Worm (Caenorhabditis elegans): Measurements from ENCODE around the gene Y49E10.27.

Y49E10.27 gene

DNA sequence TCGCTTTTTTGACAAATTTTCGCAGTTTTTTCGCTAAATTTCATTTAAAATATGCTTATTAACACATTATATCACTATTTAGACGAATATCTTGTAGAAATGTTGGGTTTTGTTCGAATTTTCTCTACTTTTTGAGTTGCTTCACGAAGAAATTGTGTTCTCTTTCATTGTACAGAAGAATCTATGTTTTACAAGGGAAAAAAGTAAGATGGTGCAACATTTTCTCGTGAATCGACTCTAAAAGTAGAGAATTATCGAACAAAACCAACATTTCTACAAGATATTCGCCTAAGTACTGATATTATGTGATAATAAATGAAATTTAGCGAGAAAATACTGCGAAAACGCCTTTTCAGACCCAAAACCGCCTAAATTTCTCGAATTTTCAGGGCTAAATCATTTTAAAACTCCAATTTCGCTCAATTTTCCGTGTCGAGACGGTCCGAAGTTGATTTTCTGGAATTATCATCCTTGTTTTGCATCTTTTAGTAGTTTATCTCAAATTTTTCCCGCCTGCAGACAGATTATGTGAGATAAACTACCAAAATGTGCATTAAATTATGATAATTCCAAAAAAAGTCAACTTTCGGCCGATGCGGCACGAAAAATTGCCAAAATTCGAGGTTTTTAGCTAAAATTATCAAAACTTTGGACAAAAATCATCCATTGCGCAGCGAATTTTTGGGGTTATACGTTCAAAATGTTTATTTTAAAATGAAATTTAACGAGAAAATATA lies 6.5 kb upstream of the Y49E10.27 start:
- TF ChIP-seq lin-11 (tag; optimal IDR thresholded peaks at IDR 0.05): no peak
- no peak for TF ChIP-seq syd-9 (tag; optimal IDR thresholded peaks at IDR 0.05)
- TF ChIP-seq ahr-1 (tag; optimal IDR thresholded peaks at IDR 0.05): no peak
- TF ChIP-seq ceh-24 (tag; optimal IDR thresholded peaks at IDR 0.05): no peak
- no peak for TF ChIP-seq ttx-3 (tag; optimal IDR thresholded peaks at IDR 0.05)
- no peak for TF ChIP-seq sox-2 (GFP tag; IDR thresholded peaks at IDR 0.05)
- no peak for TF ChIP-seq ref-2 (tag; optimal IDR thresholded peaks at IDR 0.05)
- no peak for TF ChIP-seq fkh-10 (GFP tag; optimal IDR thresholded peaks at IDR 0.05)
- no peak for TF ChIP-seq gmeb-2 (tag; optimal IDR thresholded peaks at IDR 0.05)

- TF ChIP-seq eyg-1 (tag; optimal IDR thresholded peaks at IDR 0.05) (no peak), npax-4 (tag; optimal IDR thresholded peaks at IDR 0.05) (no peak), nhr-11 (tag; optimal IDR thresholded peaks at IDR 0.05) (no peak), hlh-8 (tag; optimal IDR thresholded peaks at IDR 0.05) (no peak), dmd-4 (tag; optimal IDR thresholded peaks at IDR 0.05; ENCODE audit: borderline replicate concordance) (no peak), zip-5 (tag; optimal IDR thresholded peaks at IDR 0.05) (no peak), ceh-14 (tag; optimal IDR thresholded peaks at IDR 0.05) (no peak), ztf-16 (tag; optimal IDR thresholded peaks at IDR 0.05) (no peak), hlh-13 (GFP tag; optimal IDR thresholded peaks at IDR 0.05) (no peak)
Measured at ce11 chrIII:12428264-12428627, 6.0 kb upstream of the Y49E10.27 start.

- TF ChIP-seq ceh-30 (tag; optimal IDR thresholded peaks at IDR 0.05) (no peak), ceh-14 (tag; optimal IDR thresholded peaks at IDR 0.05) (no peak), ceh-22 (tag; optimal IDR thresholded peaks at IDR 0.05) (no peak), pha-2 (tag; optimal IDR thresholded peaks at IDR 0.05) (no peak), madf-2 (tag; optimal IDR thresholded peaks at IDR 0.05) (no peak), ceh-6 (GFP tag; optimal IDR thresholded peaks at IDR 0.05) (no peak), elt-4 (tag; optimal IDR thresholded peaks at IDR 0.05) (no peak), fax-1 (tag; optimal IDR thresholded peaks at IDR 0.05) (no peak), lim-6 (tag; optimal IDR thresholded peaks at IDR 0.05) (no peak), K02D7.2 (tag; optimal IDR thresholded peaks at IDR 0.05) (no peak), ceh-24 (tag; optimal IDR thresholded peaks at IDR 0.05) (no peak), hlh-13 (GFP tag; optimal IDR thresholded peaks at IDR 0.05) (no peak), ceh-34 (tag; optimal IDR thresholded peaks at IDR 0.05) (no peak), ceh-2 (tag; optimal IDR thresholded peaks at IDR 0.05) (no peak), npax-4 (tag; optimal IDR thresholded peaks at IDR 0.05) (no peak), F13H6.1 (tag; optimal IDR thresholded peaks at IDR 0.05) (no peak), C38D4.7 (GFP tag; optimal IDR thresholded peaks at IDR 0.05) (no peak), hlh-6 (tag; optimal IDR thresholded peaks at IDR 0.05) (no peak), che-1 (tag; optimal IDR thresholded peaks at IDR 0.05) (no peak)
Measured at ce11 chrIII:12428799-12429351, 5.3 kb upstream of the Y49E10.27 start.

DNA sequence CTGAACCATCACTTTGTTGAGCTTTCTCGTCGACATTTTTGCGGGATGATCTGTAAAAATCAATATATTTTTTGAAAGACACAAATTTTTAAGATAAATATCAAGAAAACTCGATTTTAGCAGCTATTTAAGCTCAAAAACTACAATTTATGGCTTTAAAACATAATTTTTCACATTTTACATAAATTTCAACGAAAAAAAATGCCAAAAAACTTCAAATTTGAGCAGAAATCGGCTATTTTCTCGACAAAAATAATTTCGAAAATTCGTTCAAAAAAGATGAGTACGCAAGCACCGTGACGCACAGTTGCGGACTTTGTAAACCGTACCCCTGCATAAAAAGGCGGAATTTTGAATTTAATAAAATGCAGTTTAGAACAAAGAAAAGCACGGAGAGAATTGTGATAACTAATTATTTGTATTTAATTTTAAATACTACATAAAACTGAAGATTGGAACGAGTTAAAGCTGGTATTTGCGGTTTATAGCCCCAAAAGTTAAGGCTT lies 4.6 kb upstream of the Y49E10.27 start, which contains the start of gene snr-6:
snr-6 (minus strand) TSS at position 51 of the 506 bp plus-strand sequence.
- TF ChIP-seq nfya-1 (tag; optimal IDR thresholded peaks at IDR 0.05) (peak; percentile 84), ceh-18 (tag; optimal IDR thresholded peaks at IDR 0.05) (no peak), pqm-1 (tag; optimal IDR thresholded peaks at IDR 0.05) (peak; percentile 16), ceh-31 (tag; optimal IDR thresholded peaks at IDR 0.05) (peak; percentile 24), ceh-22 (tag; optimal IDR thresholded peaks at IDR 0.05) (no peak), pha-2 (tag; optimal IDR thresholded peaks at IDR 0.05) (no peak), unc-3 (GFP tag; conservative IDR thresholded peaks at IDR 0.05) (no peak), unc-3 (tag; optimal IDR thresholded peaks at IDR 0.05) (no peak), hlh-13 (GFP tag; optimal IDR thresholded peaks at IDR 0.05) (no peak), ceh-6 (GFP tag; optimal IDR thresholded peaks at IDR 0.05) (no peak), ceh-48 (tag; optimal IDR thresholded peaks at IDR 0.05) (peak; percentile 13), ets-4 (tag; optimal IDR thresholded peaks at IDR 0.05) (peak; percentile 2), ceh-14 (tag; optimal IDR thresholded peaks at IDR 0.05) (peak; percentile 18), ceh-2 (tag; optimal IDR thresholded peaks at IDR 0.05) (peak; percentile 7), pax-1 (tag; optimal IDR thresholded peaks at IDR 0.05) (peak; percentile 55), tbx-2 (tag; optimal IDR thresholded peaks at IDR 0.05) (peak; percentile 41), unc-42 (tag; optimal IDR thresholded peaks at IDR 0.05) (peak; percentile 63), elt-2 (tag; optimal IDR thresholded peaks at IDR 0.05) (peak; percentile 17)
